Worm (Caenorhabditis elegans) whole organism, midembryonic: Measurements from ENCODE around the gene F47G9.4.

Experiments used
- T22C8.4 ChIP-seq: fragments of 200-800 bp; sonication (Bioruptor generic); IDR thresholded peaks from 2 replicates; pipeline ENCODE4 v1.3.6; 2022; ENCODE audit warnings: missing genetic modification characterization, missing compliant biosample characterization
- flt-1 ChIP-seq: fragments of 200-800 bp; sonication (Bioruptor generic); IDR thresholded peaks from 2 replicates; pipeline ENCODE4 v1.3.6; 2022; ENCODE audit warnings: missing genetic modification characterization, missing compliant biosample characterization
- klf-2 ChIP-seq: fragments of 200-800 bp; sonication (Bioruptor generic); conservative IDR thresholded peaks from 2 replicates; pipeline ENCODE4 v1.3.6; 2022; ENCODE audit warnings: missing genetic modification reagents, missing genetic modification characterization, missing compliant biosample characterization
- med-1 ChIP-seq: sonication (generic microtip); optimal IDR thresholded peaks from 2 replicates; lab custom pipeline; 2017; ENCODE audit warnings: missing genetic modification characterization, mild to moderate bottlenecking, missing compliant biosample characterization, antibody characterized with exemption, missing genetic modification reagents; ENCODE audit not compliant: insufficient read depth
- ref-1 ChIP-seq: fragments of 200-800 bp; sonication (Bioruptor generic); conservative IDR thresholded peaks from 2 replicates; pipeline ENCODE4 v1.3.6; 2022; ENCODE audit warnings: missing genetic modification reagents, missing genetic modification characterization, missing compliant biosample characterization
- tab-1 ChIP-seq: fragments of 200-800 bp; sonication (Bioruptor generic); IDR thresholded peaks from 2 replicates; pipeline ENCODE4 v1.3.6; 2022; ENCODE audit warnings: missing genetic modification characterization, missing compliant biosample characterization
- ztf-23 ChIP-seq: fragments of 200-800 bp; sonication (Bioruptor generic); IDR thresholded peaks from 2 replicates; pipeline ENCODE4 v1.3.6; 2022; ENCODE audit warnings: missing genetic modification reagents, missing genetic modification characterization, missing compliant biosample characterization
- ztf-29 ChIP-seq: fragments of 200-800 bp; sonication (Bioruptor generic); IDR thresholded peaks from 2 replicates; pipeline ENCODE4 v1.3.6; 2022; ENCODE audit warnings: missing genetic modification reagents, missing genetic modification characterization, missing compliant biosample characterization

DNA sequence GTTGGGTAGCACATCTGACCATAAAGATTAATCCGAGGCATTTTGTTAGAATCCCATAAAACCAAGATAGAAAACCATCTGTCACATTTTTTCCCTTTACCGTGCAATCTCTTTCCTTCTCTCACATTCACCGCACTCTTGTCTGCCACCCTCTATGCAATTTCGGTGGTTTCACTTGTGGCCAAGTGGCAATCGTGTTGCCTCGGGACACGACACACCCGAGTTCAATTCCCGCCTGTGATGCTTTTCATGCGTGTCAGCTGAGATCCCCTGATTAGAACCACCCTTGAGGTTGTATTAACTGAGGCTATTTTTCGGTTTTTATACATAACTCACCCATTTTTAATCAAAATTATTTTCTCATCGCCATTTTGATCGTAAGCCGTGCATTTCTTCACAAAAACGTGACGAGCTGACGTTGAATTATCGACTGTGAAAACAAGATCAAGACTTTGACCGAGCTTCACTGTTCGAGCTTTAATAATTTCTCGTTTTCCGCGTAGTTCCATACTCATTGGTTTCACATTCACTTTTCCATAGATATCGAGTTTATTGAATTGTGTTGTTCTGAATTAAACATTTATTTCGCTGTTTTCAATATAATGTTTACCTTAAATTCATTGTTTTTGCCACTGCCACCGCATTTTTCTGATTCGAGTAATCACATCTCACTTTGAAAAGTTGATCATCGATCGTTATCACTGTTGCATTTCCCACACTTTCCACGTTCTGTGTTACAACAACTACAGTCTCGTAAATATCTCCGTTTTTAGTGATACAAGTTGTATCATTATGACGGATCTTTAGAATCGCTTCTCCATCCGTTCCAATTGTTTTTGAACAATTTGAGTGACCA, 7.4 kb downstream of the F47G9.4 start:
- peak; percentile 99 for TF ChIP-seq flt-1
- TF ChIP-seq klf-2 (GFP tag; lab: Robert Waterston, UW) = peak; percentile 100
- peak; percentile 99 for TF ChIP-seq ref-1
- TF ChIP-seq ztf-29 (GFP tag; lab: Robert Waterston, UW) = peak; percentile 100
- TF ChIP-seq T22C8.4 (GFP tag; lab: Robert Waterston, UW) = peak; percentile 99
- TF ChIP-seq med-1 = peak; percentile 96
- peak; percentile 99 for TF ChIP-seq ztf-23 (GFP tag; lab: Robert Waterston, UW)
- peak; percentile 100 for TF ChIP-seq tab-1 (GFP tag; lab: Robert Waterston, UW)
